Fruit fly (Drosophila melanogaster) whole organism, adult: Measurements from ENCODE around the gene CG14082.

Experiments
- CG11617 ChIP-seq: fragments of 200-800 bp; sonication (Bioruptor generic); optimal IDR thresholded peaks from 2 replicates; lab custom pipeline; 2017; ENCODE audit warnings: mild to moderate bottlenecking, missing biosample characterization, missing genetic modification reagents, missing genetic modification characterization
- CG12768 ChIP-seq: fragments of 200-800 bp; sonication (Bioruptor generic); optimal IDR thresholded peaks from 2 replicates; lab custom pipeline; 2017; ENCODE audit warnings: missing biosample characterization, missing genetic modification characterization, mild to moderate bottlenecking, moderate library complexity, missing genetic modification reagents
- CG14711 ChIP-seq: fragments of 200-800 bp; sonication (Bioruptor generic); optimal IDR thresholded peaks from 2 replicates; lab custom pipeline; 2018; ENCODE audit warnings: missing biosample characterization, mild to moderate bottlenecking, missing genetic modification characterization, moderate library complexity
- CG1620 ChIP-seq: fragments of 200-800 bp; sonication (Bioruptor generic); optimal IDR thresholded peaks from 2 replicates; lab custom pipeline; 2016; ENCODE audit warnings: missing biosample characterization, missing genetic modification characterization
- CG33017 ChIP-seq: fragments of 200-800 bp; sonication (Bioruptor generic); optimal IDR thresholded peaks from 2 replicates; lab custom pipeline; 2018; ENCODE audit warnings: missing biosample characterization, mild to moderate bottlenecking, missing genetic modification characterization, moderate library complexity
- CG5204 ChIP-seq: fragments of 200-800 bp; sonication (Bioruptor generic); optimal IDR thresholded peaks from 2 replicates; lab custom pipeline; 2016; ENCODE audit warnings: missing biosample characterization, missing genetic modification characterization
- CG7045 ChIP-seq: fragments of 200-800 bp; sonication (Bioruptor generic); optimal IDR thresholded peaks from 2 replicates; lab custom pipeline; 2017; ENCODE audit warnings: missing biosample characterization, mild to moderate bottlenecking, missing genetic modification characterization
- CG7101 ChIP-seq: fragments of 200-800 bp; sonication (Bioruptor generic); optimal IDR thresholded peaks from 2 replicates; lab custom pipeline; 2018; ENCODE audit warnings: missing biosample characterization, mild to moderate bottlenecking, missing genetic modification characterization, moderate library complexity
- Clk ChIP-seq: fragments of 200-800 bp; sonication (Bioruptor generic); optimal IDR thresholded peaks from 2 replicates; lab custom pipeline; 2017; ENCODE audit warnings: missing biosample characterization, missing genetic modification characterization
- Crg-1 ChIP-seq: fragments of 200-800 bp; sonication (Bioruptor generic); optimal IDR thresholded peaks from 2 replicates; lab custom pipeline; 2016; ENCODE audit warnings: missing biosample characterization, missing genetic modification characterization
- Hr96 ChIP-seq: fragments of 200-800 bp; sonication (Bioruptor generic); optimal IDR thresholded peaks from 2 replicates; lab custom pipeline; 2016; ENCODE audit warnings: missing biosample characterization, missing genetic modification characterization
- Mnt ChIP-seq: fragments of 200-800 bp; sonication (Bioruptor generic); optimal IDR thresholded peaks from 2 replicates; lab custom pipeline; 2016; ENCODE audit warnings: missing biosample characterization, mild to moderate bottlenecking, missing genetic modification characterization
- bab1 ChIP-seq: fragments of 200-800 bp; sonication (Bioruptor generic); optimal IDR thresholded peaks from 3 replicates; lab custom pipeline; 2019; ENCODE audit warnings: missing biosample characterization, mild to moderate bottlenecking, missing genetic modification characterization, moderate library complexity
- cic ChIP-seq: fragments of 200-800 bp; sonication (Bioruptor generic); optimal IDR thresholded peaks from 2 replicates; lab custom pipeline; 2017; ENCODE audit warnings: missing biosample characterization, mild to moderate bottlenecking, missing genetic modification characterization, moderate library complexity
- cnc ChIP-seq, 2 experiments: fragments of >200 bp; optimal IDR thresholded peaks; 2 replicates each; lab custom pipeline; 2017
- kay ChIP-seq: fragments of 200-800 bp; sonication (Bioruptor generic); peaks from one replicate; lab custom pipeline; 2016; ENCODE audit warnings: missing biosample characterization, missing genetic modification characterization, borderline replicate concordance
- ovo ChIP-seq: fragments of 200-800 bp; sonication (Bioruptor generic); optimal IDR thresholded peaks from 2 replicates; lab custom pipeline; 2016; ENCODE audit warnings: missing biosample characterization, missing genetic modification characterization
- pad ChIP-seq: fragments of 200-800 bp; sonication (Bioruptor generic); optimal IDR thresholded peaks from 3 replicates; lab custom pipeline; 2017; ENCODE audit warnings: missing biosample characterization, missing genetic modification characterization, mild to moderate bottlenecking, moderate library complexity, missing genetic modification reagents
- tj ChIP-seq: fragments of 200-800 bp; sonication (Bioruptor generic); optimal IDR thresholded peaks from 3 replicates; lab custom pipeline; 2017; ENCODE audit warnings: missing biosample characterization, mild to moderate bottlenecking, missing genetic modification characterization, moderate library complexity
- toe ChIP-seq: fragments of 200-800 bp; sonication (Bioruptor generic); optimal IDR thresholded peaks from 2 replicates; lab custom pipeline; 2016; ENCODE audit warnings: missing biosample characterization, missing genetic modification characterization

CG14082 gene

dm6 chr3L:19176626-19177025, 37.9 kb upstream of the CG14082 start:
- no peak for TF ChIP-seq CG5204 (GFP tag; lab: Kevin White, UChicago)
- TF ChIP-seq CG12768 (GFP tag; lab: Kevin White, UChicago): no peak
- TF ChIP-seq CG7045 (GFP tag; lab: Kevin White, UChicago): no peak
- TF ChIP-seq CG1620 (GFP tag; lab: Kevin White, UChicago): no peak
- TF ChIP-seq Crg-1 (GFP tag; lab: Kevin White, UChicago): no peak

- no peak for TF ChIP-seq CG7045 (GFP tag; lab: Kevin White, UChicago)
- no peak for TF ChIP-seq cnc (optimal IDR thresholded peaks at IDR 0.05; lab: Kevin White, UChicago)
- no peak for TF ChIP-seq CG7101 (tag; lab: Kevin White, UChicago)
- no peak for TF ChIP-seq CG1620 (GFP tag; lab: Kevin White, UChicago)
- no peak for TF ChIP-seq CG14711
- TF ChIP-seq CG5204 (GFP tag; lab: Kevin White, UChicago): no peak
Measured at dm6 chr3L:19175368-19175767, 36.6 kb upstream of the CG14082 start.

- TF ChIP-seq pad (GFP tag; lab: Kevin White, UChicago) (no peak), tj (GFP tag; lab: Kevin White, UChicago) (no peak), CG5204 (GFP tag; lab: Kevin White, UChicago) (no peak), Hr96 (GFP tag; lab: Kevin White, UChicago) (no peak), CG11617 (GFP tag; lab: Kevin White, UChicago) (no peak), Mnt (GFP tag; lab: Kevin White, UChicago) (no peak), CG7101 (tag; lab: Kevin White, UChicago) (no peak)
Measured at dm6 chr3L:19174722-19175121, 35.9 kb upstream of the CG14082 start.

- TF ChIP-seq Clk (GFP tag; lab: Kevin White, UChicago) (no peak), CG12768 (GFP tag; lab: Kevin White, UChicago) (no peak), CG7101 (tag; lab: Kevin White, UChicago) (no peak), CG1620 (GFP tag; lab: Kevin White, UChicago) (no peak), kay (no peak), bab1 (GFP tag; lab: Kevin White, UChicago) (no peak), cnc (optimal IDR thresholded peaks at IDR 0.05; lab: Kevin White, UChicago) (no peak), cic (GFP tag; lab: Kevin White, UChicago) (no peak), tj (GFP tag; lab: Kevin White, UChicago) (no peak), pad (GFP tag; lab: Kevin White, UChicago) (no peak), Crg-1 (GFP tag; lab: Kevin White, UChicago) (no peak), CG5204 (GFP tag; lab: Kevin White, UChicago) (no peak), Hr96 (GFP tag; lab: Kevin White, UChicago) (no peak), CG33017 (no peak), CG11617 (GFP tag; lab: Kevin White, UChicago) (no peak), CG14711 (no peak), Mnt (GFP tag; lab: Kevin White, UChicago) (no peak)
Measured at dm6 chr3L:19174216-19174706, 35.5 kb upstream of the CG14082 start.

- no peak for TF ChIP-seq Mnt (GFP tag; lab: Kevin White, UChicago)
- TF ChIP-seq CG14711: no peak
- no peak for TF ChIP-seq Crg-1 (GFP tag; lab: Kevin White, UChicago)
- no peak for TF ChIP-seq CG7045 (GFP tag; lab: Kevin White, UChicago)
- no peak for TF ChIP-seq Clk (GFP tag; lab: Kevin White, UChicago)
- TF ChIP-seq kay: no peak
- TF ChIP-seq toe (GFP tag; lab: Kevin White, UChicago): no peak
Measured at dm6 chr3L:19173084-19173720, 34.4 kb upstream of the CG14082 start.

dm6 chr3L:19172192-19172824, 33.5 kb upstream of the CG14082 start:
- TF ChIP-seq Crg-1 (GFP tag; lab: Kevin White, UChicago): no peak
- TF ChIP-seq cnc (optimal IDR thresholded peaks at IDR 0.05; lab: Kevin White, UChicago): no peak
- TF ChIP-seq CG1620 (GFP tag; lab: Kevin White, UChicago): no peak
- TF ChIP-seq CG5204 (GFP tag; lab: Kevin White, UChicago): no peak
- TF ChIP-seq cic (GFP tag; lab: Kevin White, UChicago): no peak
- TF ChIP-seq CG12768 (GFP tag; lab: Kevin White, UChicago): no peak
- no peak for TF ChIP-seq CG14711
- TF ChIP-seq Clk (GFP tag; lab: Kevin White, UChicago): no peak
- no peak for TF ChIP-seq tj (GFP tag; lab: Kevin White, UChicago)
- no peak for TF ChIP-seq kay
- no peak for TF ChIP-seq toe (GFP tag; lab: Kevin White, UChicago)
- no peak for TF ChIP-seq ovo
- no peak for TF ChIP-seq Hr96 (GFP tag; lab: Kevin White, UChicago)
- TF ChIP-seq CG7045 (GFP tag; lab: Kevin White, UChicago): no peak
